Worm (Caenorhabditis elegans): ENCODE measurements around the gene srx-46.

srx-46 gene

DNA sequence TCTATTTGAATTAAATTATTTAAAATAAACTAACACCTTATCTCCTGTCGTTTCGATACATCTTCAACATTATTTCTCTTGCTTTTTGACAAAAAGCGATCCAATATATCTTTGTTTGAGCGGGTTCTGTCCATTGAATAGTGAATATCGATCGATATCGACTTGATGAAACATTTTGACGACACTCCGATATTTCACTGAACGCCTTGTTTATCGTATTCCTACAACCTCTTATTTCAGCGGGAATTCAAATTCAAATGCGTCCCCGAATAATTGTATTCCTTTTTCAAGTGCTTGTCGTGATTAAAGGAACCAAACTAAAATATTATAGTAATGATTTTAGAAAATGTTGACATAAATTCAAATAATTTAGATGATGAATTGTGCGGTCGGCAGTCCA lies 6.2 kb upstream of the srx-46 start, which contains the start of the genes K07B1.7 and try-5 (continued):
- TF ChIP-seq mdl-1 (tag; optimal IDR thresholded peaks at IDR 0.05) (peak in 1 of 2 experiments; percentile 49), ceh-8 (GFP tag; optimal IDR thresholded peaks at IDR 0.05) (peak; percentile 34), ceh-88 (GFP tag; IDR thresholded peaks at IDR 0.05) (no peak), nhr-20 (tag; optimal IDR thresholded peaks at IDR 0.05) (peak; percentile 68), F16B12.6 (tag; optimal IDR thresholded peaks at IDR 0.05) (peak; percentile 42), lin-35 (GFP tag; optimal IDR thresholded peaks at IDR 0.05) (peak; percentile 99), ztf-4 (tag; optimal IDR thresholded peaks at IDR 0.05) (no peak), swsn-7 (tag; optimal IDR thresholded peaks at IDR 0.05) (peak; percentile 56)

DNA sequence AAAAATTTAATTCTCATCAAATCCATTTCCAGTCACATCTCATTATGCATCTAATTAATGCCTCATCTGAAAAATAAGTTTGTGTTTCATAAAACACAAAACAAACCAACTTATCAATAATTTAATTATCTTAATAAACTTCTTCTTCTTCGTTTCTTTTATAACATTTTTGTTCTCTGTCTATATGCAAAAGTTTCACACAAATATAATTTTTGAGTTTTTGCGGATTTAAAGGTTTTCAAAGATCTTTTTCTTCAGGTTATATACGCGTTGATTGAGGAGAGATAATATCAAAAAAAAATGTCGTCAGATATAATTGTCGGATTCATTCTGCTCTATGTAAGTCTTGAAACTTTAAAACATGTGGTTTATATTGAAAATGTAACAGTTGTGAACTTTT lies 3.4 kb upstream of the srx-46 start, which contains the start of gene srx-47:
srx-47 (plus strand) TSS at position 301 of the 400 bp plus-strand sequence.
- TF ChIP-seq mef-2 (tag; optimal IDR thresholded peaks at IDR 0.05): no peak
- no peak for TF ChIP-seq efl-1 (optimal IDR thresholded peaks at IDR 0.05)
- peak in 1 of 2 experiments; percentile 10 for TF ChIP-seq efl-1 (GFP tag; optimal IDR thresholded peaks at IDR 0.05 in 1 of 2)

DNA sequence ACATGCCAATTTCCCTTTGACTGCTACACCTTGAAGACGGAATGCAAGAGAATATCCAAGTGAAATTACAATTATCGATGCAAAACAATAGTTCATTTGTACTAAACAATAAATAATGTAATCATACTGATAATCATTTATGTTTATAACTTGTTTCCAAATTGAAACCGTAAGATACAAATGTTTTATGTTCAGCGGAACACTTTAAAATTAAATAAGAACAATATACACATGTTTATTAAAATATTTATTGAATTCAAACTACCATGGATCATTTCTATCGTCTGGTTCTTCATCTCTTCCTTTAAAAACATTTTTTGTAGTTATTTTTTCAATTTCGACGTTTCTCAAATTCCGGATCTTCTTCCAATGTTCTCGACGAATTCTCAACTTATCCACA lies 2.3 kb downstream of the srx-46 start, which contains the start of gene ttr-40:
ttr-40 (minus strand) TSS at position 101 of the 400 bp plus-strand sequence.
- TF ChIP-seq aha-1 (tag; optimal IDR thresholded peaks at IDR 0.05) (no peak), hlh-17 (GFP tag; optimal IDR thresholded peaks at IDR 0.05; ENCODE audit: borderline replicate concordance) (no peak), egl-27 (tag; optimal IDR thresholded peaks at IDR 0.05) (no peak), ceh-8 (GFP tag; optimal IDR thresholded peaks at IDR 0.05) (no peak), lin-13 (GFP tag; optimal IDR thresholded peaks at IDR 0.05) (no peak), lin-39 (tag; optimal IDR thresholded peaks at IDR 0.05) (no peak), lin-35 (GFP tag; optimal IDR thresholded peaks at IDR 0.05) (no peak), efl-1 (optimal IDR thresholded peaks at IDR 0.05) (no peak), efl-1 (GFP tag; optimal IDR thresholded peaks at IDR 0.05 in 1 of 2) (no peak), mep-1 (tag; optimal IDR thresholded peaks at IDR 0.05) (no peak), efl-3 (GFP tag; optimal IDR thresholded peaks at IDR 0.05) (no peak), pag-3 (tag; optimal IDR thresholded peaks at IDR 0.05; ENCODE audit: borderline replicate concordance, insufficient read depth) (no peak)

DNA sequence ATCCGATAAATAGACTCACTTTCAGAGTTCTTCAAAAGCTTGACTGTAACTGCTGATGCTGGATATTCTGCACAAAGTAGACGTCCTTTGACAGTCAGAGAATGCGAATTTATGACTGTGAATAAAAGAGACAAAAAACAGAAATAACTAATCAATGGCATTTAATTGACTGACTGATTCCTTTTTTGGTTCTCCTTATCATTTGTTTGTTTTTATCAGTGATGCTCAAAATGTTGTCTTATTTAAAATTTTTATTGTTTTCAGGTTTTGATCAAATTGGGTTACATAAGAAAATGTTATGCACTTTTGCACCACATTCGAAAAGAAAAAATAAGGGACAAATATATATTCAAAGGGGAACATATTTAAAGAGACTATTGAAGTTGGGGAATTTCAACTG lies 3.3 kb downstream of the srx-46 start, which contains the start of gene ttr-49:
ttr-49 (minus strand) TSS at position 171 of the 400 bp plus-strand sequence.
- TF ChIP-seq nhr-77 (tag; optimal IDR thresholded peaks at IDR 0.05): no peak
- peak; percentile 41 for TF ChIP-seq elt-2 (tag; optimal IDR thresholded peaks at IDR 0.05)

DNA sequence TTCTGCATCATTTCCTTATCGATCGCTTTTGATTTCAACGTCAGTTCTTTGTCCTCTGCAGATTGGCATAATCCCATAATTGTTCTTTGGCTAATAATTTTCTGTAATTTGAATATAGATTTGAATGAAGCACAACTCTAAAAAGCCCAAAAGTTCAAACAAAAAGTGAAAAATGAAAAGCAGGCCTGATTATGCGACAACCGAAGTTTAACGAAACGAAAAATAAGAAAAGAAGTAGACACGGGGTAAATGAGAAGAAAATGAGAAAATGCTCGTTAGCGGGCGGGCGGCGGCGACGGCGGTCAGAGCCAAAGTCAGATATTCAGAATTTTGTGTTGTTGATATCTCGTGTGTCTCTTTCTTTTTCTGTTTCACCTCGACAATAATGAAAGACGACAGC lies 6.6 kb downstream of the srx-46 start, which contains the start of gene gpa-3:
gpa-3 (minus strand) TSS at position 101 of the 400 bp plus-strand sequence.
- TF ChIP-seq unc-130 (tag; optimal IDR thresholded peaks at IDR 0.05): no peak
- peak; percentile 11 for TF ChIP-seq nhr-71 (tag; optimal IDR thresholded peaks at IDR 0.05)

DNA sequence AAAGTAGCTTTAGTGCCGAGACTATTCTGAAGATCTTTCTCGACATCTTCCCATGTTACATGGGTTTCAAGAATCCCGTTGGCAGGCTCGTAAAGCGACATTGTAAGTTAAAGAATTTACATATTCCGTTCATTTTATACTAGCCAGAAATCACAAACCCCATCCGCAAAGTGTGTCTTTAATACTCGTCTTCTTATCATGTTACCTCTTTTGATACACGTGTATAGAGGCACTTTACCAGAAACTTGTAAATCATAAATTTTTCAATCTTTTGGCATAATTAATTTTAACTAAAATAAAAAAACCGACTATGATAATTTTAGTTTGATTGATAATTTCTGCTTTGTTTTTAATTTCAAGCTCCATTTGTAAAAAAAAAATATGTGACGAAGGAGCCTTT lies 17.9 kb downstream of the srx-46 start, which contains the start of gene E02C12.6:
E02C12.6 (minus strand) TSS at position 101 of the 400 bp plus-strand sequence.
- no peak for TF ChIP-seq lin-13 (GFP tag; optimal IDR thresholded peaks at IDR 0.05)
- TF ChIP-seq mab-9 (GFP tag; IDR thresholded peaks at IDR 0.05): no peak
- TF ChIP-seq vab-15 (tag; optimal IDR thresholded peaks at IDR 0.05): no peak
- no peak for TF ChIP-seq isw-1 (GFP tag; IDR thresholded peaks at IDR 0.05)
- TF ChIP-seq unc-86 (tag; optimal IDR thresholded peaks at IDR 0.05): no peak
- TF ChIP-seq lsy-2 (tag; optimal IDR thresholded peaks at IDR 0.05): no peak
- no peak for TF ChIP-seq ces-1 (GFP tag; optimal IDR thresholded peaks at IDR 0.05)
- TF ChIP-seq lin-35 (GFP tag; optimal IDR thresholded peaks at IDR 0.05): no peak
- TF ChIP-seq zag-1 (tag; optimal IDR thresholded peaks at IDR 0.05): no peak
- TF ChIP-seq nhr-237 (tag; optimal IDR thresholded peaks at IDR 0.05): no peak
- no peak for TF ChIP-seq sox-4 (tag; optimal IDR thresholded peaks at IDR 0.05)
- TF ChIP-seq fkh-10 (GFP tag; optimal IDR thresholded peaks at IDR 0.05): no peak
- TF ChIP-seq nhr-11 (tag; optimal IDR thresholded peaks at IDR 0.05): no peak
